Fruit fly (Drosophila melanogaster) whole organism, prepupa: ENCODE data around the gene bol.

Experiments
- Blimp-1 ChIP-seq: fragments of 200-800 bp; sonication (Bioruptor generic); optimal IDR thresholded peaks from 3 replicates; lab custom pipeline; 2017; ENCODE audit warnings: missing biosample characterization, missing genetic modification characterization, mild to moderate bottlenecking, moderate library complexity, missing genetic modification reagents
- CG10631 ChIP-seq: fragments of 200-800 bp; sonication (Bioruptor generic); optimal IDR thresholded peaks from 2 replicates; lab custom pipeline; 2016; ENCODE audit warnings: missing biosample characterization, missing genetic modification characterization
- CG10669 ChIP-seq: fragments of 200-800 bp; sonication (Bioruptor generic); optimal IDR thresholded peaks from 3 replicates; lab custom pipeline; 2018; ENCODE audit warnings: missing biosample characterization, mild to moderate bottlenecking, missing genetic modification characterization, moderate library complexity
- CG11294 ChIP-seq: fragments of 200-800 bp; sonication (Bioruptor generic); IDR thresholded peaks from 2 replicates; pipeline ENCODE4 v1.3.6; 2022; ENCODE audit warnings: missing biosample characterization, missing genetic modification characterization
- CG15336 ChIP-seq: fragments of 200-800 bp; sonication (Bioruptor generic); IDR thresholded peaks from 2 replicates; pipeline ENCODE4 v1.3.6; 2022; ENCODE audit warnings: missing biosample characterization, missing genetic modification characterization
- CG1621 ChIP-seq: fragments of 200-800 bp; sonication (Bioruptor generic); optimal IDR thresholded peaks from 3 replicates; lab custom pipeline; 2018; ENCODE audit warnings: missing biosample characterization, mild to moderate bottlenecking, missing genetic modification characterization
- CG16779 ChIP-seq: fragments of 200-800 bp; sonication (Bioruptor generic); optimal IDR thresholded peaks from 3 replicates; lab custom pipeline; 2017; ENCODE audit warnings: missing biosample characterization, mild to moderate bottlenecking, missing genetic modification characterization
- CG3032 ChIP-seq: fragments of 200-800 bp; optimal IDR thresholded peaks from 2 replicates; lab custom pipeline; 2019; ENCODE audit warnings: missing biosample characterization, mild to moderate bottlenecking, missing genetic modification characterization, moderate library complexity
- CG32006 ChIP-seq: fragments of 200-800 bp; sonication (Bioruptor generic); optimal IDR thresholded peaks from 3 replicates; lab custom pipeline; 2017; ENCODE audit warnings: missing biosample characterization, mild to moderate bottlenecking, missing genetic modification characterization
- CG34406 ChIP-seq: fragments of 200-800 bp; sonication (Bioruptor generic); optimal IDR thresholded peaks from 3 replicates; lab custom pipeline; 2016; ENCODE audit warnings: missing biosample characterization, missing genetic modification characterization
- CG3919 ChIP-seq: fragments of 200-800 bp; sonication (Bioruptor generic); optimal IDR thresholded peaks from 3 replicates; lab custom pipeline; 2016; ENCODE audit warnings: missing biosample characterization, missing genetic modification characterization
- CG4318 ChIP-seq: fragments of 200-800 bp; sonication (Bioruptor generic); optimal IDR thresholded peaks from 3 replicates; lab custom pipeline; 2017; ENCODE audit warnings: missing biosample characterization, mild to moderate bottlenecking, missing genetic modification characterization
- CG6163 ChIP-seq: fragments of 200-800 bp; sonication (Bioruptor generic); IDR thresholded peaks from 3 replicates; pipeline ENCODE4 v1.3.6; 2022; ENCODE audit warnings: missing biosample characterization, missing genetic modification characterization
- CG6276 ChIP-seq: fragments of 200-800 bp; sonication (Bioruptor generic); optimal IDR thresholded peaks from 2 replicates; lab custom pipeline; 2017; ENCODE audit warnings: missing biosample characterization, mild to moderate bottlenecking, missing genetic modification characterization
- CG6792 ChIP-seq: fragments of 200-800 bp; sonication (Bioruptor generic); optimal IDR thresholded peaks from 3 replicates; lab custom pipeline; 2016; ENCODE audit warnings: missing biosample characterization, missing genetic modification characterization
- CG6808 ChIP-seq: fragments of 200-800 bp; sonication (Bioruptor generic); optimal IDR thresholded peaks from 3 replicates; lab custom pipeline; 2017; ENCODE audit warnings: missing biosample characterization, missing genetic modification characterization, mild to moderate bottlenecking, moderate library complexity, missing genetic modification reagents
- CG7368 ChIP-seq: fragments of 200-800 bp; sonication (Bioruptor generic); optimal IDR thresholded peaks from 3 replicates; lab custom pipeline; 2016; ENCODE audit warnings: missing biosample characterization, missing genetic modification characterization
- CG8119 ChIP-seq: fragments of 200-800 bp; sonication (Bioruptor generic); IDR thresholded peaks from 3 replicates; pipeline ENCODE4 v1.3.6; 2022; ENCODE audit warnings: missing biosample characterization, missing genetic modification characterization
- CG8319 ChIP-seq: fragments of 200-800 bp; sonication (Bioruptor generic); optimal IDR thresholded peaks from 3 replicates; lab custom pipeline; 2016; ENCODE audit warnings: missing biosample characterization, missing genetic modification characterization
- CG8632 ChIP-seq: fragments of 200-800 bp; sonication (Bioruptor generic); optimal IDR thresholded peaks from 3 replicates; lab custom pipeline; 2016; ENCODE audit warnings: missing biosample characterization, missing genetic modification characterization
- Eip75B ChIP-seq: fragments of 200-800 bp; sonication (Bioruptor generic); optimal IDR thresholded peaks from 3 replicates; lab custom pipeline; 2016; ENCODE audit warnings: missing biosample characterization, missing genetic modification characterization
- Eip78C ChIP-seq: fragments of 200-800 bp; sonication (Bioruptor generic); peaks from one replicate; lab custom pipeline; 2016; ENCODE audit warnings: missing biosample characterization, missing genetic modification characterization
- Eip93F ChIP-seq: fragments of 200-800 bp; sonication (Bioruptor generic); optimal IDR thresholded peaks from 2 replicates; lab custom pipeline; 2016; ENCODE audit warnings: missing biosample characterization, mild to moderate bottlenecking, missing genetic modification characterization
- Ets21C ChIP-seq: fragments of 200-800 bp; sonication (Bioruptor generic); optimal IDR thresholded peaks from 3 replicates; lab custom pipeline; 2016; ENCODE audit warnings: missing biosample characterization, missing genetic modification characterization
- Ets96B ChIP-seq: fragments of 200-800 bp; optimal IDR thresholded peaks from 2 replicates; lab custom pipeline; 2019; ENCODE audit warnings: missing biosample characterization, mild to moderate bottlenecking, missing genetic modification characterization, moderate library complexity
- Hr39 ChIP-seq: fragments of 200-800 bp; sonication (Bioruptor generic); optimal IDR thresholded peaks from 2 replicates; lab custom pipeline; 2016; ENCODE audit warnings: missing biosample characterization, missing genetic modification characterization
- Hr4 ChIP-seq: fragments of 200-800 bp; sonication (Bioruptor generic); optimal IDR thresholded peaks from 3 replicates; lab custom pipeline; 2016; ENCODE audit warnings: missing biosample characterization, missing genetic modification characterization
- Lpt ChIP-seq: fragments of 200-800 bp; sonication (Bioruptor generic); optimal IDR thresholded peaks from 3 replicates; lab custom pipeline; 2016; ENCODE audit warnings: missing biosample characterization, missing genetic modification characterization
- OdsH ChIP-seq: fragments of 200-800 bp; sonication (Bioruptor generic); optimal IDR thresholded peaks from 3 replicates; lab custom pipeline; 2016; ENCODE audit warnings: missing biosample characterization, missing genetic modification characterization
- Smox ChIP-seq: fragments of 200-800 bp; sonication (Bioruptor generic); optimal IDR thresholded peaks from 3 replicates; lab custom pipeline; 2016; ENCODE audit warnings: missing biosample characterization, missing genetic modification characterization
- Sox102F ChIP-seq: fragments of 200-800 bp; sonication (Bioruptor generic); optimal IDR thresholded peaks from 2 replicates; lab custom pipeline; 2016; ENCODE audit warnings: missing biosample characterization, mild to moderate bottlenecking, missing genetic modification characterization
- Sox14 ChIP-seq: fragments of 200-800 bp; sonication (Bioruptor generic); optimal IDR thresholded peaks from 3 replicates; lab custom pipeline; 2016; ENCODE audit warnings: missing biosample characterization, missing genetic modification characterization
- Sox15 ChIP-seq: fragments of 200-800 bp; sonication (Bioruptor generic); optimal IDR thresholded peaks from 3 replicates; lab custom pipeline; 2016; ENCODE audit warnings: missing biosample characterization, missing genetic modification characterization
- achi ChIP-seq: fragments of 200-800 bp; sonication (Bioruptor generic); optimal IDR thresholded peaks from 3 replicates; lab custom pipeline; 2016; ENCODE audit warnings: missing biosample characterization, missing genetic modification characterization
- acj6 ChIP-seq: fragments of 200-800 bp; sonication (Bioruptor generic); optimal IDR thresholded peaks from 3 replicates; lab custom pipeline; 2016; ENCODE audit warnings: missing biosample characterization, missing genetic modification characterization
- cyc ChIP-seq: fragments of 200-800 bp; sonication (Bioruptor generic); optimal IDR thresholded peaks from 3 replicates; lab custom pipeline; 2016; ENCODE audit warnings: missing biosample characterization, missing genetic modification characterization
- dac ChIP-seq: fragments of 200-800 bp; sonication (Bioruptor generic); optimal IDR thresholded peaks from 2 replicates; lab custom pipeline; 2017; ENCODE audit warnings: missing biosample characterization, mild to moderate bottlenecking, missing genetic modification characterization
- dsx ChIP-seq: fragments of 200-800 bp; optimal IDR thresholded peaks from 3 replicates; lab custom pipeline; 2019; ENCODE audit warnings: missing biosample characterization, mild to moderate bottlenecking, missing genetic modification characterization, moderate library complexity; ENCODE audit not compliant: poor library complexity, severe bottlenecking
- eg ChIP-seq: fragments of 200-800 bp; sonication (Bioruptor generic); IDR thresholded peaks from 3 replicates; pipeline ENCODE4 v1.3.6; 2022; ENCODE audit warnings: missing biosample characterization, missing genetic modification characterization
- esn ChIP-seq: fragments of 200-800 bp; sonication (Bioruptor generic); optimal IDR thresholded peaks from 2 replicates; lab custom pipeline; 2016; ENCODE audit warnings: missing biosample characterization, mild to moderate bottlenecking, missing genetic modification characterization, moderate library complexity
- fkh ChIP-seq: fragments of 200-800 bp; sonication (Bioruptor generic); optimal IDR thresholded peaks from 3 replicates; lab custom pipeline; 2017; ENCODE audit warnings: missing biosample characterization, mild to moderate bottlenecking, missing genetic modification characterization, moderate library complexity
- net ChIP-seq: fragments of 200-800 bp; sonication (Bioruptor generic); optimal IDR thresholded peaks from 3 replicates; lab custom pipeline; 2016; ENCODE audit warnings: missing biosample characterization, missing genetic modification characterization
- pdm3 ChIP-seq: fragments of 200-800 bp; sonication (Bioruptor generic); optimal IDR thresholded peaks from 3 replicates; lab custom pipeline; 2016; ENCODE audit warnings: missing biosample characterization, missing genetic modification characterization
- salr ChIP-seq, 2 experiments: fragments of 200-800 bp; sonication (Bioruptor generic); optimal IDR thresholded peaks; 3 replicates each; lab custom pipeline; 2016 to 2018; ENCODE audit warnings: missing biosample characterization in 2 of 2, missing genetic modification characterization in 2 of 2, mild to moderate bottlenecking in 1 of 2
- spab ChIP-seq: fragments of 200-800 bp; sonication (Bioruptor generic); optimal IDR thresholded peaks from 2 replicates; lab custom pipeline; 2017; ENCODE audit warnings: missing biosample characterization, mild to moderate bottlenecking, missing genetic modification characterization, missing genetic modification reagents
- ss ChIP-seq, 2 experiments: fragments of 200-800 bp; sonication (Bioruptor generic); optimal IDR thresholded peaks; 2 replicates in 1 of 2; 3 replicates in 1 of 2; lab custom pipeline; 2017 to 2018; ENCODE audit warnings: mild to moderate bottlenecking in 2 of 2, missing biosample characterization in 2 of 2, missing genetic modification characterization in 2 of 2, moderate library complexity in 1 of 2
- svp ChIP-seq: fragments of 200-800 bp; sonication (Bioruptor generic); peaks from one replicate; lab custom pipeline; 2016; ENCODE audit warnings: missing biosample characterization, missing genetic modification characterization
- topi ChIP-seq: fragments of 200-800 bp; sonication (Bioruptor generic); optimal IDR thresholded peaks from 3 replicates; lab custom pipeline; 2016; ENCODE audit warnings: missing biosample characterization, missing genetic modification characterization
- vri ChIP-seq: fragments of 200-800 bp; sonication (Bioruptor generic); optimal IDR thresholded peaks from 3 replicates; lab custom pipeline; 2016; ENCODE audit warnings: missing biosample characterization, mild to moderate bottlenecking, missing genetic modification characterization

Gene bol

DNA sequence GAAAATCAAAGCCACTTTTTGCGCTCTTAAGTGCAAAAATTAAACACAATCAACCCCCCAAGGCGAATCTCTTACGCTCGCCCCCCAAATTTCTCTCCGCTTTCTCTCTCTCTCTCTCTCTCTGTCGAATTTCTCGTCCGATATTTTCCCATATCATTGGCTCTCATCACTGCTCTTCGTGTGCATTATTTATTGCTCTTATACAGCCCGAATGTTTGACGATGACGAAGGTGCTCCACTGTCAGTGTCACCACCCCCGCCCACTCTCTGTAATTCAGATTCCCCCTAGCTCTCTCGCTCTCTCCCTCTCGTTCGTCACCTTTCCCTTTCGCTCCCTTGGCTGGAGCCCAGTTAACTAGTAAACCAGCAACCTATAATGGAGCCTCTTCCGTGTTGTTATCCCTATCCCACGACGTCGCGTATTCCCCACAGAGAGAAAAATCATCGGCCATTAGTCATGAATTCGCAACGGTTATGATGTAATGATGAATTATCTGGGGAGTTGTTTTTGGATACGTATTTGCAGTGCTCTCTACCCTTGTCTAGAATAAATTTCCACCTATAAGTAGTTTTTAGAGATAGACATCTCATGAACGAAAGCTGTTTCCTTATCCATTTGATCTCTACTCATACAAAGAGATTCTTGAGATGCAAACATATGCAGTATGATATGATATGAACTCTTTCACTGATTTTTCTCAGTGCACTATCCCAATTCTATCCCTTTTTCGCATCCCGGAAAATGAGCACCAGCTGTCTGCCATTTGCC is 6.3 kb downstream of the bol start:
- peak; percentile 75 for TF ChIP-seq CG32006 (GFP tag; lab: Kevin White, UChicago)
- no peak for TF ChIP-seq esn (GFP tag; lab: Kevin White, UChicago)
- no peak for TF ChIP-seq CG1621 (tag; lab: Kevin White, UChicago)
- no peak for TF ChIP-seq CG34406 (GFP tag; lab: Kevin White, UChicago)
- no peak for TF ChIP-seq cyc
- no peak for TF ChIP-seq CG11294 (GFP tag; lab: Robert Waterston, UW)
- no peak for TF ChIP-seq vri (GFP tag; lab: Kevin White, UChicago)
- no peak for TF ChIP-seq CG3032 (tag; lab: Kevin White, UChicago)
- TF ChIP-seq svp (GFP tag; lab: Kevin White, UChicago), result no peak
- no peak for TF ChIP-seq CG8319 (GFP tag; lab: Kevin White, UChicago)
- no peak for TF ChIP-seq Smox (GFP tag; lab: Kevin White, UChicago)
- TF ChIP-seq Lpt (GFP tag; lab: Kevin White, UChicago), result no peak
- TF ChIP-seq Hr39 (GFP tag; lab: Kevin White, UChicago), result peak; percentile 3
- TF ChIP-seq pdm3 (GFP tag; lab: Kevin White, UChicago), result peak; percentile 24
- TF ChIP-seq CG16779, result no peak
- no peak for TF ChIP-seq CG6163 (GFP tag; lab: Robert Waterston, UW)
- TF ChIP-seq dac, result peak; percentile 14
- TF ChIP-seq Eip78C, result peak; percentile 74
- peak in 1 of 2 experiments; percentile 26 for TF ChIP-seq salr (GFP tag; optimal IDR thresholded peaks at IDR 0.05; lab: Kevin White, UChicago)
- TF ChIP-seq Sox14 (GFP tag; lab: Kevin White, UChicago), result peak; percentile 24
- TF ChIP-seq eg, result peak; percentile 29; the same call in 1 of the 3 replicates
- peak; percentile 26 for TF ChIP-seq spab (GFP tag; lab: Kevin White, UChicago)
- TF ChIP-seq CG6808 (GFP tag; lab: Kevin White, UChicago), result no peak
- peak; percentile 44; the same call in 1 of the 3 replicates for TF ChIP-seq CG8119
- TF ChIP-seq dsx (GFP tag; lab: Kevin White, UChicago), result no peak
- peak; percentile 11 for TF ChIP-seq acj6
- no peak for TF ChIP-seq CG8632 (GFP tag; lab: Kevin White, UChicago)
- peak; percentile 30 for TF ChIP-seq CG10631 (GFP tag; lab: Kevin White, UChicago)
- TF ChIP-seq CG4318, result peak; percentile 44
- peak in 1 of 2 experiments; percentile 0 for TF ChIP-seq ss (GFP tag; optimal IDR thresholded peaks at IDR 0.05; lab: Kevin White, UChicago)
- no peak for TF ChIP-seq Eip93F (GFP tag; lab: Kevin White, UChicago)
- no peak for TF ChIP-seq CG6792 (GFP tag; lab: Kevin White, UChicago)
- TF ChIP-seq CG15336 (GFP tag; lab: Robert Waterston, UW), result peak; percentile 36; the same call in 1 of the 2 replicates
- TF ChIP-seq CG10669 (GFP tag; lab: Kevin White, UChicago), result peak; percentile 21
- peak; percentile 60 for TF ChIP-seq Hr4 (GFP tag; lab: Kevin White, UChicago)
- TF ChIP-seq Ets21C (GFP tag; lab: Kevin White, UChicago), result no peak
- peak; percentile 34 for TF ChIP-seq OdsH (GFP tag; lab: Kevin White, UChicago)
- peak; percentile 24 for TF ChIP-seq Ets96B
- TF ChIP-seq net (GFP tag; lab: Kevin White, UChicago), result no peak
- TF ChIP-seq CG7368, result no peak
- peak; percentile 13 for TF ChIP-seq Eip75B (GFP tag; lab: Kevin White, UChicago)
- no peak for TF ChIP-seq Sox15 (GFP tag; lab: Kevin White, UChicago)
- no peak for TF ChIP-seq Blimp-1 (GFP tag; lab: Kevin White, UChicago)
- peak; percentile 49 for TF ChIP-seq CG6276 (GFP tag; lab: Kevin White, UChicago)
- TF ChIP-seq achi (GFP tag; lab: Kevin White, UChicago), result peak; percentile 7
- no peak for TF ChIP-seq topi (GFP tag; lab: Kevin White, UChicago)
- peak; percentile 1 for TF ChIP-seq Sox102F
- no peak for TF ChIP-seq fkh
- TF ChIP-seq CG3919, result peak; percentile 17
